Fruit fly (Drosophila melanogaster) whole organism, pupa: ENCODE measurements around the gene Nazo.

ENCODE experiments used
- CG10348 ChIP-seq: fragments of 200-800 bp; sonication (Bioruptor generic); IDR thresholded peaks from 2 replicates; pipeline ENCODE4 v1.3.6; 2022; ENCODE audit warnings: missing biosample characterization, missing genetic modification characterization
- CG12605 ChIP-seq: fragments of 200-800 bp; sonication (Bioruptor generic); IDR thresholded peaks from 2 replicates; pipeline ENCODE4 v1.3.6; 2022; ENCODE audit warnings: missing biosample characterization, missing genetic modification characterization
- CG13204 ChIP-seq: fragments of 200-800 bp; sonication (Bioruptor generic); optimal IDR thresholded peaks from 2 replicates; lab custom pipeline; 2018; ENCODE audit warnings: missing biosample characterization, mild to moderate bottlenecking, missing genetic modification characterization, moderate library complexity
- CG15710 ChIP-seq: fragments of 200-800 bp; sonication (Bioruptor generic); optimal IDR thresholded peaks from 2 replicates; lab custom pipeline; 2018; ENCODE audit warnings: missing biosample characterization, mild to moderate bottlenecking, missing genetic modification characterization, moderate library complexity
- CG32121 ChIP-seq: fragments of 200-800 bp; sonication (Bioruptor generic); IDR thresholded peaks from 2 replicates; pipeline ENCODE4 v1.3.6; 2022; ENCODE audit warnings: missing biosample characterization, missing genetic modification characterization
- CG34367 ChIP-seq: fragments of 200-800 bp; sonication (Bioruptor generic); optimal IDR thresholded peaks from 2 replicates; lab custom pipeline; 2018; ENCODE audit warnings: missing biosample characterization, mild to moderate bottlenecking, missing genetic modification characterization
- CG4496 ChIP-seq: fragments of 200-800 bp; sonication (Bioruptor generic); IDR thresholded peaks from 3 replicates; pipeline ENCODE4 v1.3.6; 2022; ENCODE audit warnings: missing biosample characterization, missing genetic modification characterization
- CG9948 ChIP-seq: fragments of 200-800 bp; sonication (Bioruptor generic); optimal IDR thresholded peaks from 2 replicates; lab custom pipeline; 2018; ENCODE audit warnings: missing biosample characterization, mild to moderate bottlenecking, missing genetic modification characterization, moderate library complexity
- D1 ChIP-seq: fragments of 200-800 bp; sonication (Bioruptor generic); optimal IDR thresholded peaks from 2 replicates; lab custom pipeline; 2018; ENCODE audit warnings: missing biosample characterization, mild to moderate bottlenecking, missing genetic modification characterization, moderate library complexity
- EcR ChIP-seq: fragments of 200-800 bp; sonication (Bioruptor generic); optimal IDR thresholded peaks from 3 replicates; lab custom pipeline; 2019; ENCODE audit warnings: missing biosample characterization, missing genetic modification characterization, mild to moderate bottlenecking, moderate library complexity, missing genetic modification reagents
- Pif1A ChIP-seq: fragments of 200-800 bp; sonication (Bioruptor generic); optimal IDR thresholded peaks from 3 replicates; lab custom pipeline; 2016; ENCODE audit warnings: missing biosample characterization, missing genetic modification characterization
- Pif1B ChIP-seq: fragments of 200-800 bp; sonication (Bioruptor generic); optimal IDR thresholded peaks from 3 replicates; lab custom pipeline; 2016; ENCODE audit warnings: missing biosample characterization, missing genetic modification characterization
- gl ChIP-seq: fragments of 200-800 bp; sonication (Bioruptor generic); optimal IDR thresholded peaks from 2 replicates; lab custom pipeline; 2018; ENCODE audit warnings: missing biosample characterization, mild to moderate bottlenecking, missing genetic modification characterization
- rn ChIP-seq: fragments of 200-800 bp; sonication (Bioruptor generic); IDR thresholded peaks from 2 replicates; pipeline ENCODE4 v1.3.6; 2022; ENCODE audit warnings: missing biosample characterization, missing genetic modification characterization

DNA sequence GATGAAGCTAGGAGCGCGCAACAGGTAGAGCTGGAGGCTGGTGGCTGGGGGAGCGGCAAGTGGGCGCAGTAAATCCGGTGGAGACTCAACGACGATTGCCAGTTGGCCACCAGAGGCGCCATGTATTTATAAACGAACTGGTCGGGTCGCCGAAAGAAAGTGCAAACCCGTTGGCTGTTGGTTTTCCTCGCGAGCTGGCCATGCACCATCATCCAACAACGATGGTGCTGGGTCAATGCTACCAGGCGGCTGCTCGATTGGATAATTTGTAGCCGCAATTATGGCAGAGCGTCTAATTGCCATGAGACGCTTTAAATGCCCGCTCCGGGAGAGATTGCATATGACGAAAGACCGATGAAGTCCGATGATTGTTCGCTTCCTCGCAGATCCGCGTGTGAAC is 23.0 kb downstream of the Nazo start, which contains the start of gene CG11693:
- no peak for TF ChIP-seq CG34367
- TF ChIP-seq CG9948 = no peak
- no peak for TF ChIP-seq CG32121 (GFP tag; lab: Robert Waterston, UW)
- no peak for TF ChIP-seq Pif1A (GFP tag; lab: Kevin White, UChicago)
- TF ChIP-seq D1 (tag; lab: Kevin White, UChicago) = no peak
- TF ChIP-seq Pif1B (GFP tag; lab: Kevin White, UChicago) = no peak
- no peak for TF ChIP-seq gl (tag; lab: Kevin White, UChicago)
- no peak for TF ChIP-seq CG4496 (GFP tag; lab: Robert Waterston, UW)
- no peak for TF ChIP-seq CG15710 (tag; lab: Kevin White, UChicago)
- TF ChIP-seq CG10348 (GFP tag; lab: Robert Waterston, UW) = no peak
- TF ChIP-seq CG12605 (GFP tag; lab: Robert Waterston, UW) = no peak
- TF ChIP-seq rn = no peak
- TF ChIP-seq EcR (GFP tag; lab: Kevin White, UChicago) = no peak
- TF ChIP-seq CG13204 (GFP tag; lab: Kevin White, UChicago) = no peak
